Worm (Caenorhabditis elegans) whole organism, L4/young adult: ENCODE measurements around the gene sre-1.

Source experiments
- W03F9.2 ChIP-seq: fragments of 150-350 bp; optimal IDR thresholded peaks from 2 replicates; lab custom pipeline; 2014; ENCODE audit warnings: missing biosample characterization, missing genetic modification characterization
- dao-5 ChIP-seq: sonication (generic microtip); optimal IDR thresholded peaks from 2 replicates; lab custom pipeline; 2016; ENCODE audit warnings: missing genotype, missing genetic modification characterization, moderate library complexity, missing compliant biosample characterization
- him-1 ChIP-seq: sonication (generic microtip); optimal IDR thresholded peaks from 2 replicates; lab custom pipeline; 2016; ENCODE audit warnings: missing genotype, missing genetic modification reagents, missing genetic modification characterization, missing compliant biosample characterization

sre-1 gene

ce11 chrII:7681898-7682297, 27.6 kb upstream of the sre-1 start, which contains the start of gene lin-26:
lin-26 (plus strand) TSS chrII:7682198.
- TF ChIP-seq him-1 (tag; lab: Kevin White, UChicago), result no peak
- no peak for TF ChIP-seq W03F9.2 (tag; lab: Kevin White, UChicago)
- no peak for TF ChIP-seq dao-5

DNA sequence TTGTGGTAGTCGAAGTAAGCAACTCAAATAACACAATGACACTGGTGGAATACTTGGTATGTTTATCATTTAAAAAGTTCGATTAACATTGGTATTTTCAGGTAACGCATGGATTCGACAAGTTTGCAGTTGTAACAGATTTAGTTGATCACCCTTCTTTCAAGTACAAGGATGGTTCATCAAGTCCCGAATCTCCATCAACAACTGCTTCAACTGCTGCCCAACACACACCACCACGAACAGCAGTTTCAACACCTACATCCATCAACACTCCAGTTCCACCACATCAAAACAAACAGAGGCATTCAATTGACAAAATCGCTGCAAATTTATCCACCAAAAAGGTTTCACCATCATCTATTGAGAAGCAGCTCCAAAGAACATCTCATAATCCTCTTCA, 27.0 kb upstream of the sre-1 start:
- no peak for TF ChIP-seq him-1 (tag; lab: Kevin White, UChicago)
- no peak for TF ChIP-seq W03F9.2 (tag; lab: Kevin White, UChicago)
- no peak for TF ChIP-seq dao-5

DNA sequence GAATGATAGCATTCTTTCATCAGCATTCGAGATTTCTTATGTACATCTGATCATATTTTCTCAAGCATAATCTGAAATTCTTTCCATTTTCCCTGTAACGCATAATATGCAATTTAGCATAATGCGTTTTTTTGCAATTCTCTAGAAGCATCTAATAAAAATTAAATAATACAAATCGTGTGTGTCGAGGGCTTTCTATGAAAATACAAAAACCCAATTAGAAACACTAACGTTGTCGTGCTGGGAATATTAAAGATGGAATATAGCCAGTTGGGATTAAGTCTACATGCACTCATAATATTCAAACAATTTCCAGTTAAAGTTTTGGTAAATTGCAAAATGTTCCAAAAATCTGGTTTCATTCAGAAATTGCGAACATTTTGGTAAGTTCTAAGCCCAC, 24.9 kb upstream of the sre-1 start, which contains the start of gene F18A1.1:
Gene F18A1.1, plus strand, starts transcription at position 301 of the 400 bp plus-strand sequence.
- TF ChIP-seq W03F9.2 (tag; lab: Kevin White, UChicago), result no peak
- TF ChIP-seq him-1 (tag; lab: Kevin White, UChicago), result no peak
- TF ChIP-seq dao-5, result no peak

ce11 chrII:7690384-7690783, 19.1 kb upstream of the sre-1 start, which contains the start of gene pid-1:
pid-1 (minus strand) TSS chrII:7690556.
- TF ChIP-seq W03F9.2 (tag; lab: Kevin White, UChicago), result no peak
- no peak for TF ChIP-seq dao-5
- TF ChIP-seq him-1 (tag; lab: Kevin White, UChicago), result no peak

- TF ChIP-seq W03F9.2 (tag; lab: Kevin White, UChicago) (no peak), him-1 (tag; lab: Kevin White, UChicago) (no peak), dao-5 (no peak)
Observed at ce11 chrII:7693929-7694328, 15.6 kb upstream of the sre-1 start, which contains the start of gene nhx-2. nhx-2 (minus strand) TSS chrII:7693957.

DNA sequence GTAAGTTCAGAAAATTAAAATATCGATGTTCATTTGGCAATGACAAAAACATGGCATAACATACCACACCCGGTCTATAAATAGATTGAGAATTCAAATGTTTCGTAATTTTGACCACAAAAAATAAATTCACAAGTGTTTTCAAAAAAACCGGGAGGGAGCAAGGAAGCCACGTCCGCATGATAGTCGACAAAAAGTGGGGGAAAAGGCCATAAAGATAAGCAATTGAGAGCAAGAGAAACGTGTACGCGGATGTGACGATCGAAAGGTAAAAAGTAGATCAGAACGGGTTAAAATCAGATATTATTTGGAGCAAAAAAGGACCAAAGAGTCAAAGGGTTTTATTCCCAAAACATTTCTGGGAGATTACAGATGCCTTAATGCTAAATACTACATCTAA, 14.8 kb upstream of the sre-1 start:
- TF ChIP-seq him-1 (tag; lab: Kevin White, UChicago) (no peak), dao-5 (no peak), W03F9.2 (tag; lab: Kevin White, UChicago) (no peak)

- TF ChIP-seq W03F9.2 (tag; lab: Kevin White, UChicago) (no peak), him-1 (tag; lab: Kevin White, UChicago) (no peak)
Observed at ce11 chrII:7695636-7696035, 13.9 kb upstream of the sre-1 start.

- TF ChIP-seq dao-5 (no peak), W03F9.2 (tag; lab: Kevin White, UChicago) (no peak), him-1 (tag; lab: Kevin White, UChicago) (no peak)
Observed at ce11 chrII:7697156-7697555, 12.3 kb upstream of the sre-1 start.

DNA sequence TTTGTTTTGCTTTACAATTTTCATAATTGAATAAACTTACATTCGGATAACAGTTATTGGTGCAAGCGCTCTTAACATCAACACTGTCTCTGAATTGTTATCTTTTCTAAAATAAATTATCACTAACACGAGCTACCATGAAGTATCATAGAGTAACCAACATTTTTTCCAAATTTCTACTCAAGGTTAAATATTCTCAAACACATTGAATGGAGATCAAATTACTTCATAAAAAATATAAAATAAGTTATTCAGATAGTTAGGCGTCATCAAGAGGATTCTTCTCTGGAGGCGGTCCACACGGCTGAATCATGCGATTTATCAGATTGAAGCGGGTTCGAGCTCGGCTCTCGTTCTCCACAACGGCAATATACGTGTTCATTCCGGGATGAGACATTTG, 11.1 kb upstream of the sre-1 start, which contains the start of gene B0495.5:
Gene B0495.5, minus strand, starts transcription at position 101 of the 400 bp plus-strand sequence.
- TF ChIP-seq him-1 (tag; lab: Kevin White, UChicago) (no peak), W03F9.2 (tag; lab: Kevin White, UChicago) (no peak), dao-5 (no peak)

ce11 chrII:7699009-7699408, 10.5 kb upstream of the sre-1 start, which contains the start of the genes moa-2 and cdk-11.1:
moa-2 (minus strand) TSS chrII:7699033.
cdk-11.1 (plus strand) TSS chrII:7699235.
- no peak for TF ChIP-seq him-1 (tag; lab: Kevin White, UChicago)

- TF ChIP-seq him-1 (tag; lab: Kevin White, UChicago) (no peak), W03F9.2 (tag; lab: Kevin White, UChicago) (no peak), dao-5 (no peak)
Observed at ce11 chrII:7704387-7704786, 5.1 kb upstream of the sre-1 start.

DNA sequence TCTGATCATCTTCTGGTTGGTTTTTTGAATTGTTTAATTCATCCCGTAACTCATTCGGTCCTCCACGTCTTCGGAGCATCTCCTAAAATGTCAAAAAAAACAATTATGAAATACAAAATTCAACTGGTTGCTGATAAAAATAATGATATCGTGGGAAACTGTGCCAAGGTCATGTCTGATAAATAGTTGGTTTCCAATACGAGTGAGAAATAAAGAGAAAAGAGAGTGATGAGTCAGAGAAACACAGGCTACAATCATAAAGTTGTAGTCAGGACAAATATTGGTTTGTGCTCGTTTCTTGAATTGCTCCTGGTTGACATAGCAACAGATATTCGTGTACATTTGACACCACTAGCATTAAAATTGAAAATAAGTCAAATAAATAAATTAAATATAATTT, 4.4 kb upstream of the sre-1 start, which contains the start of gene B0495.7:
Gene B0495.7, minus strand, starts transcription at position 82 of the 400 bp plus-strand sequence.
- TF ChIP-seq him-1 (tag; lab: Kevin White, UChicago), result no peak
- no peak for TF ChIP-seq dao-5
- no peak for TF ChIP-seq W03F9.2 (tag; lab: Kevin White, UChicago)

DNA sequence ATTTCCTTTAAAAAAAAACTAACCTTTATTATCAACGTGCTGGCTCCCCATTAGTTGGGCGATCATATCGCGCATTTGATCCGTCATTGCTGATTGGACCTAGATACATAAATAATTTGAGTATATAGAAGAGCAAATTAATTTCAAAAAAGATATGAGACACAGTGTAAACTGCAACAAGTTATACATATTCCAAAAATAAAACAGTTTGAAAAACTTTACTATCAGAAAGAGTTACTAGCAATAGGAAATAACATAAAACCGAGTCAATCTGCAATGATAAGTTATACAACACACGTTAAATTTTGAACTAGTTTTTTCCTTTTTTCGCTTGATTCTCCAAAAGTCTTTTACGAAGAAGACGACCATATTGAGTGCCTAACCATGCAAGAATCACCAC, 2.1 kb upstream of the sre-1 start, which contains the start of gene luc-7L:
Gene luc-7L, minus strand, starts transcription at position 101 of the 400 bp plus-strand sequence.
- TF ChIP-seq him-1 (tag; lab: Kevin White, UChicago) (no peak), dao-5 (no peak), W03F9.2 (tag; lab: Kevin White, UChicago) (no peak)

- peak; percentile 14 for TF ChIP-seq W03F9.2 (tag; lab: Kevin White, UChicago)
- peak; percentile 78 for TF ChIP-seq him-1 (tag; lab: Kevin White, UChicago)
- no peak for TF ChIP-seq dao-5
Observed at ce11 chrII:7708540-7708939, 964 bp upstream of the sre-1 start, which contains the start of gene B0495.9. B0495.9 (minus strand) TSS chrII:7708710.
